Worm (Caenorhabditis elegans) whole organism, L4/young adult: ENCODE data around the gene D2062.5.

Source experiments
- dao-5 ChIP-seq: sonication (generic microtip); optimal IDR thresholded peaks from 2 replicates; lab custom pipeline; 2016; ENCODE audit warnings: missing genotype, missing genetic modification characterization, moderate library complexity, missing compliant biosample characterization
- him-1 ChIP-seq: sonication (generic microtip); optimal IDR thresholded peaks from 2 replicates; lab custom pipeline; 2016; ENCODE audit warnings: missing genotype, missing genetic modification reagents, missing genetic modification characterization, missing compliant biosample characterization

ce11 chrII:2624792-2625191 lies 2.2 kb downstream of the D2062.5 start, which contains the start of gene lgc-28:
- no peak for TF ChIP-seq dao-5
- TF ChIP-seq him-1 (tag; lab: Kevin White, UChicago): no peak
